Worm (Caenorhabditis elegans): ENCODE results near the gene T09D3.9.

ce11 chrV:5408921-5409320, 40.2 kb upstream of the T09D3.9 start:
- TF ChIP-seq pha-4 (tag; optimal IDR thresholded peaks at IDR 0.05) (no peak), nhr-23 (tag; optimal IDR thresholded peaks at IDR 0.05) (no peak), mdl-1 (tag; optimal IDR thresholded peaks at IDR 0.05) (no peak), ZK546.5 (tag; optimal IDR thresholded peaks at IDR 0.05) (no peak), daf-12 (tag; optimal IDR thresholded peaks at IDR 0.05) (no peak), ztf-11 (tag; optimal IDR thresholded peaks at IDR 0.05) (no peak), snpc-4 (tag; optimal IDR thresholded peaks at IDR 0.05) (no peak), unc-39 (tag; optimal IDR thresholded peaks at IDR 0.05) (no peak), nhr-28 (tag; optimal IDR thresholded peaks at IDR 0.05) (no peak)
